Worm (Caenorhabditis elegans): ENCODE data around the gene col-37.

ce11 chrV:12208678-12209077 is 41.1 kb upstream of the col-37 start:
- no peak for TF ChIP-seq hmbx-1 (tag; optimal IDR thresholded peaks at IDR 0.05)
- TF ChIP-seq sea-1 (GFP tag; conservative IDR thresholded peaks at IDR 0.05) = no peak
- no peak for TF ChIP-seq B0310.2 (tag; optimal IDR thresholded peaks at IDR 0.05)
- TF ChIP-seq flt-1 (GFP tag; IDR thresholded peaks at IDR 0.05) = no peak
- TF ChIP-seq ama-1 (optimal IDR thresholded peaks at IDR 0.05) = no peak
- TF ChIP-seq pes-1 (GFP tag; IDR thresholded peaks at IDR 0.05) = no peak
- no peak for TF ChIP-seq tbx-37 (GFP tag; conservative IDR thresholded peaks at IDR 0.05)
- TF ChIP-seq tbx-11 (GFP tag; IDR thresholded peaks at IDR 0.05) = no peak
